Worm (Caenorhabditis elegans) whole organism, L2 larva: ENCODE data around the gene jip-1.

Experiments
- ama-1 ChIP-seq: fragments of 150-350 bp; optimal IDR thresholded peaks from 2 replicates; lab custom pipeline; 2018; ENCODE audit warnings: inconsistent platforms
- egl-27 ChIP-seq: sonication (generic microtip); optimal IDR thresholded peaks from 3 replicates; lab custom pipeline; 2017; ENCODE audit warnings: missing biosample characterization, missing genetic modification reagents, missing genetic modification characterization
- elt-3 ChIP-seq: sonication (generic microtip); optimal IDR thresholded peaks from 2 replicates; lab custom pipeline; 2017; ENCODE audit warnings: missing biosample characterization, missing genetic modification characterization
- nhr-237 ChIP-seq: fragments of 150-350 bp; optimal IDR thresholded peaks from 2 replicates; lab custom pipeline; 2014; ENCODE audit warnings: missing biosample characterization, missing genetic modification characterization
- nhr-77 ChIP-seq: fragments of 150-350 bp; optimal IDR thresholded peaks from 2 replicates; lab custom pipeline; 2014; ENCODE audit warnings: missing biosample characterization, missing genetic modification characterization
- snpc-4 ChIP-seq: fragments of 150-350 bp; optimal IDR thresholded peaks from 2 replicates; lab custom pipeline; 2014; ENCODE audit warnings: missing biosample characterization, missing genetic modification characterization
- unc-62 ChIP-seq: fragments of 150-350 bp; optimal IDR thresholded peaks from 2 replicates; lab custom pipeline; 2014; ENCODE audit warnings: missing biosample characterization, missing genetic modification reagents, missing genetic modification characterization
- ztf-11 ChIP-seq: sonication (generic microtip); optimal IDR thresholded peaks from 2 replicates; lab custom pipeline; 2017; ENCODE audit warnings: missing biosample characterization, missing genetic modification characterization

- TF ChIP-seq ama-1 (lab: Kevin White, UChicago), result no peak
- no peak for TF ChIP-seq nhr-237 (tag; lab: Kevin White, UChicago)
- TF ChIP-seq snpc-4 (tag; lab: Kevin White, UChicago), result no peak
- TF ChIP-seq elt-3 (tag; lab: Kevin White, UChicago), result no peak
- TF ChIP-seq ztf-11 (tag; lab: Kevin White, UChicago), result no peak
- TF ChIP-seq nhr-77 (tag; lab: Kevin White, UChicago), result no peak
- TF ChIP-seq egl-27, result no peak
- TF ChIP-seq unc-62 (GFP tag; lab: Kevin White, UChicago), result no peak
Measured at ce11 chrII:1398396-1398795, 71.6 kb downstream of the jip-1 start, which contains the start of gene F54D12.2.
